Worm (Caenorhabditis elegans) whole organism, L4 larva: ENCODE measurements around the gene C11E4.8.

Source experiments
- F10B5.3 ChIP-seq: sonication (generic microtip); optimal IDR thresholded peaks from 2 replicates; lab custom pipeline; 2016; ENCODE audit warnings: mild to moderate bottlenecking, missing genetic modification characterization, missing compliant biosample characterization
- F26F4.8 ChIP-seq: fragments of 200-800 bp; sonication (Bioruptor generic); conservative IDR thresholded peaks from 2 replicates; pipeline ENCODE4 v1.3.6; 2022; ENCODE audit warnings: missing genetic modification characterization, missing compliant biosample characterization
- F44E2.7 ChIP-seq: fragments of 200-800 bp; sonication (Bioruptor generic); IDR thresholded peaks from 2 replicates; pipeline ENCODE4 v2.1.2; 2022; ENCODE audit warnings: missing genetic modification characterization, missing compliant biosample characterization
- T20F7.1 ChIP-seq: fragments of 200-800 bp; sonication (Bioruptor generic); optimal IDR thresholded peaks from 2 replicates; lab custom pipeline; 2018; ENCODE audit warnings: mild to moderate bottlenecking, missing genetic modification characterization, missing compliant biosample characterization
- aha-1 ChIP-seq: fragments of 150-350 bp; peaks from one replicate; lab custom pipeline; 2014; ENCODE audit warnings: missing biosample characterization, missing genetic modification characterization
- ama-1 ChIP-seq: fragments of 150-350 bp; optimal IDR thresholded peaks from 2 replicates; lab custom pipeline; 2014; ENCODE audit warnings: inconsistent platforms, mixed read lengths
- arid-1 ChIP-seq: fragments of 200-800 bp; sonication (Bioruptor generic); conservative IDR thresholded peaks from 2 replicates; pipeline ENCODE4 v1.3.6; 2022; ENCODE audit warnings: missing genetic modification reagents, missing genetic modification characterization, missing compliant biosample characterization
- attf-4 ChIP-seq: sonication (generic microtip); optimal IDR thresholded peaks from 3 replicates; lab custom pipeline; 2017; ENCODE audit warnings: missing biosample characterization, missing genetic modification characterization
- ceh-20 ChIP-seq: fragments of 200-800 bp; sonication (Bioruptor generic); IDR thresholded peaks from 2 replicates; pipeline ENCODE4 v1.3.6; 2022; ENCODE audit warnings: missing genetic modification reagents, missing genetic modification characterization, missing compliant biosample characterization
- ceh-28 ChIP-seq: fragments of 150-350 bp; optimal IDR thresholded peaks from 2 replicates; lab custom pipeline; 2014; ENCODE audit warnings: missing biosample characterization, missing genetic modification reagents, missing genetic modification characterization
- ceh-32 ChIP-seq: sonication (generic microtip); optimal IDR thresholded peaks from 2 replicates; lab custom pipeline; 2016; ENCODE audit warnings: mild to moderate bottlenecking, missing genetic modification characterization, missing compliant biosample characterization; ENCODE audit not compliant: poor library complexity
- ceh-44 ChIP-seq: fragments of 200-800 bp; sonication (Bioruptor generic); IDR thresholded peaks from 2 replicates; pipeline ENCODE4 v1.3.6; 2022; ENCODE audit warnings: missing genetic modification reagents, missing genetic modification characterization, missing compliant biosample characterization
- ces-1 ChIP-seq: fragments of 150-350 bp; sonication (generic microtip); optimal IDR thresholded peaks from 4 replicates; lab custom pipeline; 2014; ENCODE audit warnings: missing biosample characterization, missing genetic modification reagents, missing genetic modification characterization
- ctbp-1 ChIP-seq: fragments of 200-800 bp; sonication (Bioruptor generic); IDR thresholded peaks from 2 replicates; pipeline ENCODE4 v1.3.6; 2022; ENCODE audit warnings: missing genetic modification reagents, missing genetic modification characterization, missing compliant biosample characterization
- daf-16 ChIP-seq, 3 experiments: sonication (generic microtip); optimal IDR thresholded peaks; 2 replicates each; lab custom pipeline; 2016 to 2017; ENCODE audit warnings: missing genetic modification characterization in 3 of 3, missing genetic modification reagents in 3 of 3, mild to moderate bottlenecking in 2 of 3, missing compliant biosample characterization in 2 of 3, missing biosample characterization in 1 of 3, moderate library complexity in 1 of 3
- dmd-6 ChIP-seq: fragments of 200-800 bp; sonication (Bioruptor generic); IDR thresholded peaks from 2 replicates; pipeline ENCODE4 v1.3.6; 2022; ENCODE audit warnings: missing genetic modification reagents, missing genetic modification characterization, missing compliant biosample characterization
- dmd-8 ChIP-seq: fragments of 200-800 bp; sonication (Bioruptor generic); IDR thresholded peaks from 2 replicates; pipeline ENCODE4 v1.3.6; 2022; ENCODE audit warnings: missing genetic modification characterization, missing compliant biosample characterization
- dve-1 ChIP-seq: sonication (generic microtip); optimal IDR thresholded peaks from 2 replicates; lab custom pipeline; 2017; ENCODE audit warnings: antibody characterized with exemption, mild to moderate bottlenecking, missing genetic modification characterization, missing compliant biosample characterization; ENCODE audit not compliant: insufficient read depth
- fos-1 ChIP-seq: fragments of 150-350 bp; optimal IDR thresholded peaks from 2 replicates; lab custom pipeline; 2014; ENCODE audit warnings: missing biosample characterization, missing genetic modification characterization
- lin-13 ChIP-seq: fragments of 150-350 bp; optimal IDR thresholded peaks from 2 replicates; lab custom pipeline; 2014; ENCODE audit warnings: missing biosample characterization, missing genetic modification reagents, missing genetic modification characterization
- lin-29 ChIP-seq: fragments of 200-800 bp; sonication (Bioruptor generic); IDR thresholded peaks from 2 replicates; pipeline ENCODE4 v1.3.6; 2022; ENCODE audit warnings: missing genetic modification reagents, missing genetic modification characterization, missing compliant biosample characterization
- lir-3 ChIP-seq: sonication (generic microtip); optimal IDR thresholded peaks from 2 replicates; lab custom pipeline; 2016; ENCODE audit warnings: mild to moderate bottlenecking, missing genetic modification characterization, missing compliant biosample characterization
- mdl-1 ChIP-seq, 2 experiments: fragments of 150-350 bp in 1 of 2; sonication (generic microtip) in 1 of 2; optimal IDR thresholded peaks; 2 replicates each; lab custom pipeline; 2014 to 2017; ENCODE audit warnings: missing biosample characterization in 2 of 2, missing genetic modification characterization in 2 of 2
- mdt-29 ChIP-seq: fragments of 200-800 bp; sonication (Bioruptor generic); IDR thresholded peaks from 2 replicates; pipeline ENCODE4 v1.3.6; 2022; ENCODE audit warnings: missing genetic modification reagents, missing genetic modification characterization, missing compliant biosample characterization
- mes-2 ChIP-seq: sonication (generic microtip); optimal IDR thresholded peaks from 2 replicates; lab custom pipeline; 2016; ENCODE audit warnings: missing genotype, mild to moderate bottlenecking, missing genetic modification characterization, missing compliant biosample characterization; ENCODE audit not compliant: poor library complexity, severe bottlenecking
- mxl-2 ChIP-seq: fragments of 200-800 bp; sonication (Bioruptor generic); conservative IDR thresholded peaks from 2 replicates; pipeline ENCODE4 v1.3.6; 2022; ENCODE audit warnings: missing genetic modification reagents, missing genetic modification characterization, missing compliant biosample characterization
- nhr-10 ChIP-seq: fragments of 150-350 bp; optimal IDR thresholded peaks from 2 replicates; lab custom pipeline; 2014; ENCODE audit warnings: missing biosample characterization, missing genetic modification characterization
- nhr-11 ChIP-seq: fragments of 150-350 bp; optimal IDR thresholded peaks from 2 replicates; lab custom pipeline; 2014; ENCODE audit warnings: missing biosample characterization, missing genetic modification characterization
- nhr-28 ChIP-seq: fragments of 150-350 bp; optimal IDR thresholded peaks from 2 replicates; lab custom pipeline; 2014; ENCODE audit warnings: missing biosample characterization, missing genetic modification characterization
- nhr-41 ChIP-seq: fragments of 200-800 bp; sonication (Bioruptor generic); IDR thresholded peaks from 2 replicates; pipeline ENCODE4 v1.3.6; 2022; ENCODE audit warnings: missing genetic modification reagents, missing genetic modification characterization, missing compliant biosample characterization
- nhr-42 ChIP-seq: fragments of 200-800 bp; sonication (Bioruptor generic); IDR thresholded peaks from 2 replicates; pipeline ENCODE4 v1.3.6; 2022; ENCODE audit warnings: missing genetic modification characterization, missing compliant biosample characterization
- nhr-48 ChIP-seq: sonication (generic microtip); optimal IDR thresholded peaks from 2 replicates; lab custom pipeline; 2016; ENCODE audit warnings: mild to moderate bottlenecking, missing genetic modification characterization, missing compliant biosample characterization
- nhr-6 ChIP-seq: fragments of 150-350 bp; optimal IDR thresholded peaks from 2 replicates; lab custom pipeline; 2014; ENCODE audit warnings: missing biosample characterization, missing genetic modification characterization
- pha-4 ChIP-seq, 2 experiments: fragments of 150-350 bp in 1 of 2; fragments of 200-800 bp in 1 of 2; sonication (Bioruptor generic) in 1 of 2; IDR thresholded peaks in 1 of 2; optimal IDR thresholded peaks in 1 of 2; 2 replicates each; pipeline versions ENCODE4 v1.3.6 to Lab custom; 2014 to 2022; ENCODE audit warnings: missing genetic modification characterization in 2 of 2, missing genetic modification reagents in 2 of 2, missing biosample characterization in 1 of 2, missing compliant biosample characterization in 1 of 2
- php-3 ChIP-seq: fragments of 200-800 bp; sonication (Bioruptor generic); IDR thresholded peaks from 2 replicates; pipeline ENCODE4 v1.3.6; 2022; ENCODE audit warnings: missing genetic modification reagents, missing genetic modification characterization, missing compliant biosample characterization
- pqm-1 ChIP-seq: sonication (generic microtip); optimal IDR thresholded peaks from 2 replicates; lab custom pipeline; 2017; ENCODE audit warnings: missing biosample characterization, missing genetic modification characterization
- rbr-2 ChIP-seq: sonication (generic microtip); optimal IDR thresholded peaks from 2 replicates; lab custom pipeline; 2016; ENCODE audit warnings: missing genotype, missing genetic modification characterization, missing compliant biosample characterization
- saeg-2 ChIP-seq: fragments of 200-800 bp; sonication (Bioruptor generic); IDR thresholded peaks from 2 replicates; pipeline ENCODE4 v1.3.6; 2022; ENCODE audit warnings: missing genetic modification reagents, missing genetic modification characterization, missing compliant biosample characterization
- sdz-12 ChIP-seq: fragments of 200-800 bp; sonication (Bioruptor generic); optimal IDR thresholded peaks from 2 replicates; lab custom pipeline; 2018; ENCODE audit warnings: mild to moderate bottlenecking, missing genetic modification characterization, missing compliant biosample characterization
- set-16 ChIP-seq: fragments of 200-800 bp; sonication (Bioruptor generic); IDR thresholded peaks from 2 replicates; pipeline ENCODE4 v1.3.6; 2022; ENCODE audit warnings: missing genetic modification reagents, missing genetic modification characterization, missing compliant biosample characterization
- spr-1 ChIP-seq: sonication (generic microtip); optimal IDR thresholded peaks from 2 replicates; lab custom pipeline; 2016; ENCODE audit warnings: mild to moderate bottlenecking, missing genetic modification characterization, missing compliant biosample characterization
- spr-3 ChIP-seq: fragments of 200-800 bp; sonication (Bioruptor generic); optimal IDR thresholded peaks from 2 replicates; lab custom pipeline; 2018; ENCODE audit warnings: mild to moderate bottlenecking, missing genetic modification characterization, missing compliant biosample characterization
- tra-1 ChIP-seq: fragments of 200-800 bp; sonication (Bioruptor generic); IDR thresholded peaks from 2 replicates; pipeline ENCODE4 v1.3.6; 2022; ENCODE audit warnings: missing genetic modification reagents, missing genetic modification characterization, missing compliant biosample characterization
- unc-39 ChIP-seq: sonication (generic microtip); optimal IDR thresholded peaks from 2 replicates; lab custom pipeline; 2017; ENCODE audit warnings: missing biosample characterization, missing genetic modification characterization
- unc-62 ChIP-seq, 3 experiments: fragments of 150-350 bp in 1 of 3; sonication (generic microtip); optimal IDR thresholded peaks in 2 of 3; peaks in 1 of 3; 1 replicate in 1 of 3; 2 replicates in 2 of 3; lab custom pipeline; 2014 to 2017; ENCODE audit warnings: missing biosample characterization in 3 of 3, missing genetic modification characterization in 3 of 3, missing genetic modification reagents in 3 of 3, missing genotype in 1 of 3
- vab-7 ChIP-seq: fragments of 200-800 bp; sonication (Bioruptor generic); IDR thresholded peaks from 2 replicates; pipeline ENCODE4 v1.3.6; 2022; ENCODE audit warnings: missing genetic modification reagents, missing genetic modification characterization, missing compliant biosample characterization
- zfp-2 ChIP-seq: sonication (generic microtip); optimal IDR thresholded peaks from 2 replicates; lab custom pipeline; 2016; ENCODE audit warnings: mild to moderate bottlenecking, missing genetic modification characterization, missing compliant biosample characterization
- zfp-3 ChIP-seq: fragments of 200-800 bp; sonication (Bioruptor generic); conservative IDR thresholded peaks from 2 replicates; pipeline ENCODE4 v1.3.6; 2022; ENCODE audit warnings: missing genetic modification reagents, missing genetic modification characterization, missing compliant biosample characterization
- zip-2 ChIP-seq: fragments of 150-350 bp; optimal IDR thresholded peaks from 2 replicates; lab custom pipeline; 2014; ENCODE audit warnings: missing biosample characterization, missing genetic modification characterization
- ztf-11 ChIP-seq: fragments of 150-350 bp; optimal IDR thresholded peaks from 2 replicates; lab custom pipeline; 2014; ENCODE audit warnings: missing biosample characterization, missing genetic modification characterization

Gene C11E4.8

ce11 chrX:9637700-9638099 lies 17.5 kb downstream of the C11E4.8 start (continued):
- TF ChIP-seq lir-3 (peak; percentile 58), zfp-3 (GFP tag; lab: Robert Waterston, UW) (no peak), T20F7.1 (GFP tag; lab: Kevin White, UChicago) (peak; percentile 46), pqm-1 (tag; lab: Kevin White, UChicago) (no peak), zfp-2 (no peak), tra-1 (GFP tag; lab: Robert Waterston, UW) (peak; percentile 90), dmd-6 (peak; percentile 29), nhr-48 (tag; lab: Kevin White, UChicago) (peak; percentile 70), set-16 (GFP tag; lab: Robert Waterston, UW) (no peak), unc-39 (no peak), arid-1 (GFP tag; lab: Robert Waterston, UW) (peak; percentile 85), mxl-2 (peak; percentile 77), nhr-41 (GFP tag; lab: Robert Waterston, UW) (peak; percentile 79), ces-1 (no peak), daf-16 (GFP tag; optimal IDR thresholded peaks at IDR 0.05; lab: Kevin White, UChicago) (peak; percentile 58 to 91), daf-16 (tag; optimal IDR thresholded peaks at IDR 0.05; lab: Kevin White, UChicago) (peak; percentile 30), ama-1 (no peak), nhr-28 (tag; lab: Kevin White, UChicago) (no peak), zip-2 (peak; percentile 48), mes-2 (peak; percentile 85), spr-3 (peak; percentile 63), vab-7 (GFP tag; lab: Robert Waterston, UW) (peak; percentile 85), F10B5.3 (peak; percentile 65), ceh-20 (GFP tag; lab: Robert Waterston, UW) (peak; percentile 60; the same call in 1 of the 2 replicates), aha-1 (peak; percentile 22), spr-1 (peak; percentile 73), pha-4 (GFP tag; IDR thresholded peaks at IDR 0.05; lab: Robert Waterston, UW) (peak; percentile 94), pha-4 (tag; optimal IDR thresholded peaks at IDR 0.05; lab: Kevin White, UChicago) (no peak), ceh-44 (GFP tag; lab: Robert Waterston, UW) (peak; percentile 91), fos-1 (tag; lab: Kevin White, UChicago) (no peak), mdt-29 (GFP tag; lab: Robert Waterston, UW) (peak; percentile 72; the same call in 1 of the 2 replicates), rbr-2 (tag; lab: Kevin White, UChicago) (peak; percentile 58), nhr-10 (tag; lab: Kevin White, UChicago) (no peak), F44E2.7 (GFP tag; lab: Robert Waterston, UW) (peak; percentile 76; the same call in 1 of the 2 replicates), sdz-12 (GFP tag; lab: Kevin White, UChicago) (peak; percentile 61), ceh-32 (tag; lab: Kevin White, UChicago) (no peak), saeg-2 (peak; percentile 76; the same call in 1 of the 2 replicates), mdl-1 (tag; optimal IDR thresholded peaks at IDR 0.05; lab: Kevin White, UChicago) (no peak), ztf-11 (no peak), nhr-6 (tag; lab: Kevin White, UChicago) (no peak), php-3 (GFP tag; lab: Robert Waterston, UW) (peak; percentile 75), nhr-11 (no peak), lin-13 (peak; percentile 1), lin-29 (GFP tag; lab: Robert Waterston, UW) (peak; percentile 15; the same call in 1 of the 2 replicates), F26F4.8 (GFP tag; lab: Robert Waterston, UW) (peak; percentile 95), unc-62 (GFP tag; optimal IDR thresholded peaks at IDR 0.05 in 1 of 2; lab: Kevin White, UChicago) (no peak), unc-62 (tag; optimal IDR thresholded peaks at IDR 0.05; lab: Kevin White, UChicago) (no peak), attf-4 (no peak), dve-1 (tag; lab: Kevin White, UChicago) (peak; percentile 40), nhr-42 (GFP tag; lab: Robert Waterston, UW) (peak; percentile 89), ctbp-1 (peak; percentile 79), dmd-8 (GFP tag; lab: Robert Waterston, UW) (peak; percentile 94), ceh-28 (tag; lab: Kevin White, UChicago) (no peak)
